Fruit fly (Drosophila melanogaster) whole organism, pupa: ENCODE measurements around the gene CG9107.

Experiments used
- CG14655 ChIP-seq: fragments of 200-800 bp; sonication (Bioruptor generic); optimal IDR thresholded peaks from 3 replicates; lab custom pipeline; 2017; ENCODE audit warnings: mild to moderate bottlenecking, missing biosample characterization, missing genetic modification reagents, missing genetic modification characterization
- D1 ChIP-seq: fragments of 200-800 bp; sonication (Bioruptor generic); optimal IDR thresholded peaks from 2 replicates; lab custom pipeline; 2018; ENCODE audit warnings: missing biosample characterization, mild to moderate bottlenecking, missing genetic modification characterization, moderate library complexity
- EcR ChIP-seq: fragments of 200-800 bp; sonication (Bioruptor generic); optimal IDR thresholded peaks from 3 replicates; lab custom pipeline; 2019; ENCODE audit warnings: missing biosample characterization, missing genetic modification characterization, mild to moderate bottlenecking, moderate library complexity, missing genetic modification reagents
- Pif1B ChIP-seq: fragments of 200-800 bp; sonication (Bioruptor generic); optimal IDR thresholded peaks from 3 replicates; lab custom pipeline; 2016; ENCODE audit warnings: missing biosample characterization, missing genetic modification characterization
- gl ChIP-seq: fragments of 200-800 bp; sonication (Bioruptor generic); optimal IDR thresholded peaks from 2 replicates; lab custom pipeline; 2018; ENCODE audit warnings: missing biosample characterization, mild to moderate bottlenecking, missing genetic modification characterization

DNA sequence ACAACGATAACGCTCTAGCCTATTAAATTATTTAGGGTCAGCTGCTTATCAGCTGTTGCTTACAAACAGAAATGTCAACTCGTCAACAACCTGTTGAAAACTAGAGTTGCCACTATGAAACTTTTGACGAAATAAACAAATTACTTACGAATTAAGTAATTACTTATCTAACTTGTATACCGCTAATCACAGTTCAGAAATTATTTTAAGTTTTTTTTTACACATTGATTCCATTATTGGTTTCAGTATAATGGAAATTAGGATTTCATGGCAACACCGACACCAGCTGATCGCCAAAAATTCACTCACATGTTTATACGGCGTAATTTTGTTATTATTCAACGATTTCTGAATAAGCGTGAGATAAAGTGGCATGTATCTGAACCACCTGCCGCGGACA is 13.5 kb upstream of the CG9107 start, which contains the start of the genes CG9117 and CG31643:
- no peak for TF ChIP-seq CG14655 (GFP tag; lab: Kevin White, UChicago)
- TF ChIP-seq EcR (GFP tag; lab: Kevin White, UChicago): no peak
- no peak for TF ChIP-seq D1 (tag; lab: Kevin White, UChicago)
- TF ChIP-seq gl (tag; lab: Kevin White, UChicago): no peak
- TF ChIP-seq Pif1B: no peak
